Worm (Caenorhabditis elegans) whole organism, early embryonic: ENCODE results near the gene D2007.1.

ENCODE experiments used
- B0310.2 ChIP-seq: sonication (generic microtip); optimal IDR thresholded peaks from 2 replicates; lab custom pipeline; 2016; ENCODE audit warnings: mild to moderate bottlenecking, missing genetic modification characterization, missing compliant biosample characterization
- F13C5.2 ChIP-seq: sonication (generic microtip); optimal IDR thresholded peaks from 2 replicates; lab custom pipeline; 2017; ENCODE audit warnings: mild to moderate bottlenecking, missing genetic modification characterization, inconsistent platforms, missing compliant biosample characterization
- aly-1 ChIP-seq: sonication (generic microtip); optimal IDR thresholded peaks from 2 replicates; lab custom pipeline; 2016; ENCODE audit warnings: missing genetic modification characterization, missing compliant biosample characterization
- ama-1 ChIP-seq: fragments of 150-350 bp; optimal IDR thresholded peaks from 2 replicates; lab custom pipeline; 2014
- ceh-13 ChIP-seq: fragments of 200-800 bp; sonication (Bioruptor generic); optimal IDR thresholded peaks from 2 replicates; lab custom pipeline; 2018; ENCODE audit warnings: mild to moderate bottlenecking, missing genetic modification characterization, missing compliant biosample characterization
- ceh-36 ChIP-seq: sonication (generic microtip); optimal IDR thresholded peaks from 2 replicates; lab custom pipeline; 2016; ENCODE audit warnings: missing genetic modification characterization, inconsistent platforms, missing compliant biosample characterization
- ets-7 ChIP-seq: sonication (generic microtip); optimal IDR thresholded peaks from 2 replicates; lab custom pipeline; 2016; ENCODE audit warnings: missing genotype, missing genetic modification characterization, missing compliant biosample characterization
- flt-1 ChIP-seq: fragments of 200-800 bp; sonication (Bioruptor generic); IDR thresholded peaks from 2 replicates; pipeline ENCODE4 v1.3.6; 2022; ENCODE audit warnings: missing genetic modification characterization, missing compliant biosample characterization
- hmbx-1 ChIP-seq: sonication (generic microtip); optimal IDR thresholded peaks from 2 replicates; lab custom pipeline; 2016; ENCODE audit warnings: mild to moderate bottlenecking, missing genetic modification characterization, missing compliant biosample characterization
- hmg-4 ChIP-seq: fragments of 200-800 bp; sonication (Bioruptor generic); optimal IDR thresholded peaks from 2 replicates; lab custom pipeline; 2018; ENCODE audit warnings: mild to moderate bottlenecking, missing genetic modification characterization, missing compliant biosample characterization
- hnd-1 ChIP-seq: sonication (generic microtip); optimal IDR thresholded peaks from 2 replicates; lab custom pipeline; 2016; ENCODE audit warnings: missing genetic modification characterization, missing compliant biosample characterization
- pes-1 ChIP-seq: fragments of 200-800 bp; sonication (Bioruptor generic); IDR thresholded peaks from 2 replicates; pipeline ENCODE4 v1.3.6; 2022; ENCODE audit warnings: missing genetic modification reagents, missing genetic modification characterization, missing compliant biosample characterization
- scrt-1 ChIP-seq: fragments of 200-800 bp; sonication (Bioruptor generic); IDR thresholded peaks from 2 replicates; pipeline ENCODE4 v1.3.6; 2022; ENCODE audit warnings: missing genetic modification characterization, missing compliant biosample characterization
- sea-1 ChIP-seq: fragments of 200-800 bp; sonication (Bioruptor generic); conservative IDR thresholded peaks from 2 replicates; pipeline ENCODE4 v1.3.6; 2022; ENCODE audit warnings: missing genetic modification characterization, missing compliant biosample characterization
- tbx-11 ChIP-seq: fragments of 200-800 bp; sonication (Bioruptor generic); IDR thresholded peaks from 2 replicates; pipeline ENCODE4 v1.3.6; 2022; ENCODE audit warnings: missing genetic modification characterization, missing compliant biosample characterization
- tbx-37 ChIP-seq: fragments of 200-800 bp; sonication (Bioruptor generic); conservative IDR thresholded peaks from 2 replicates; pipeline ENCODE4 v1.3.6; 2022; ENCODE audit warnings: missing genetic modification reagents, missing genetic modification characterization, missing compliant biosample characterization
- tra-4 ChIP-seq: sonication (generic microtip); optimal IDR thresholded peaks from 2 replicates; lab custom pipeline; 2017; ENCODE audit warnings: missing genetic modification characterization, missing compliant biosample characterization

Gene D2007.1

DNA sequence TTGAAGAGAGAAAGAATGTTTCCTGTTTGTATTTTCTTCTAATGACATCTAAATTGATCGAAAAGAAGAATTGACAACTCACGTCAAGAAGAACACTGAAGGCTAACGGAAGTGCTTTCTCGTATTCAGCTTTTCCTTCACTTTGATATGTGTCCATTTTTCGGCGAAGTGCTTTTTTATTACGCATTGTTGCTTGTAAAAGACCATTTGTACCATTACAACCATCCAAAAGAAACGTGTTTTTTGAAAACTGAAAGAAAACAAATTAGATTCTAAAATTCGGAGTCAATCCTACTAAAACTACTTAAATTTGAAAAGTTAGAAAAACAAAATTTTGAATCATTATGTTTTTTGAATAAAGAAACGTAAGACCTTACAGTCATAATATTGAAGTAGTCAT, 43.8 kb downstream of the D2007.1 start:
- TF ChIP-seq tbx-11 (no peak), tra-4 (no peak), hmg-4 (GFP tag; lab: Kevin White, UChicago) (no peak), flt-1 (GFP tag; lab: Robert Waterston, UW) (no peak), hmbx-1 (tag; lab: Kevin White, UChicago) (no peak), ama-1 (no peak), pes-1 (GFP tag; lab: Robert Waterston, UW) (no peak), aly-1 (tag; lab: Kevin White, UChicago) (no peak), tbx-37 (GFP tag; lab: Robert Waterston, UW) (no peak), B0310.2 (tag; lab: Kevin White, UChicago) (no peak), ceh-36 (tag; lab: Kevin White, UChicago) (no peak), ceh-13 (GFP tag; lab: Kevin White, UChicago) (no peak), hnd-1 (tag; lab: Kevin White, UChicago) (no peak)

DNA sequence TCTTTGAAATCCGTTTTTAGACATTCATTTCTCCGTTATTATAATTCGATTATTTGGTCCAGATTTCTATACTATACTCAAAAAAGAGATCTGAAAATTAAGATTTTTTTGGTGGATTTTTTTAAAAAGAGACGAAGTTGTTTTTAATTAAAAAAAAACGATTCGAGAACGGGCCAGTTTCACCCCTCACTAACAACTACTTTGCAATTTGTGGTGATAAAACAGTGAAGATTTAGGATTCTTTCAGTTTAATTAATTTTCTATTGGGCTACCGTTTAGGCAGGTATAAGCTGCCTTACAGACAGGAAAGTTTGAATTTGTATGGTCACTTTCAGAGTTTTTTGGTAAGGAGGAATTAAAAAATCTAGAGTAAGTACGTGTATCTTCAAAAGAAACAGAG, 45.9 kb downstream of the D2007.1 start, which contains the start of gene unc-36:
TSS of gene unc-36 (minus strand) at position 101 of the 400 bp plus-strand sequence.
- TF ChIP-seq tbx-11 (no peak), pes-1 (GFP tag; lab: Robert Waterston, UW) (no peak), B0310.2 (tag; lab: Kevin White, UChicago) (no peak), hmbx-1 (tag; lab: Kevin White, UChicago) (no peak), F13C5.2 (no peak), ets-7 (tag; lab: Kevin White, UChicago) (no peak)

DNA sequence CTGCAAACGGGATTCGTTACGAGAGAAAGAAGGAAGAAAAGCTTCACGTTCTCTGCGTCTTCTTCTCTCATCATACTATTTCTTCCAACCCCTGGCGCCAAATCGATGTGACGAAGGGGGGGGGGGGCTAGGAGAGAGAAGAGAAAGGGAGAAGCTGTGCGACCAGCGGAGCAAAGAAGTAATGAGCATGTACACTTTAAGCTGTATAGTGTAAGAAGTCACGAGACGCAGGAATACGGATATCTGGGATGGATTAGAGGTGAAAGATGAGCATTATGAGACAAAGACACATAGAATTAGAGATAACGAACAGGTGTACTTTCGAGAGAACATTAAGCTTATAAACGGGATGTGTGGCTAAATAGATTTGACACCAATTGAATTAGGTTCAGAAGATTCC, 46.5 kb downstream of the D2007.1 start:
- TF ChIP-seq ceh-36 (tag; lab: Kevin White, UChicago): peak; percentile 0
- TF ChIP-seq ceh-13 (GFP tag; lab: Kevin White, UChicago): no peak
- no peak for TF ChIP-seq hnd-1 (tag; lab: Kevin White, UChicago)

DNA sequence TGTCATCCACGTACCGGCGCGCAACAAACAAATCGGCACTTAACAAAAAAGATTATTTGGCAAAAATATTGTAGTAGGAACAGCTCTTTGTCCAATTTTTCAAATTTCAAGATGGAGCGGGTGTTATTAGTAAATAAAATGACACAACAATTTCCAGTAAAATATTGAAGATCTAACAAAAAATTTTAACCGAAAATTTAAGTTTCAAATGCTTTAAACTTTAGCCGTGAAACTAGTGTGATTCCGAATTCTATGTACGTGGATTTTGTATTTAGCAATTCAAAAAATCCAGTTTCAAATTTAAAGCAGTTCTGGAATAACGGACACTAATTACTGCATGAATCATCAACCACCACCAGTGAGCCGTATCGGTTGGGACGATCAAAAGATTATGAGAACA, 47.5 kb downstream of the D2007.1 start, which contains the start of gene snb-5:
TSS of gene snb-5 (plus strand) at position 301 of the 400 bp plus-strand sequence.
- TF ChIP-seq hnd-1 (tag; lab: Kevin White, UChicago) (no peak), tra-4 (no peak), ceh-13 (GFP tag; lab: Kevin White, UChicago) (no peak), ets-7 (tag; lab: Kevin White, UChicago) (no peak), ama-1 (no peak), hmg-4 (GFP tag; lab: Kevin White, UChicago) (no peak), F13C5.2 (no peak), pes-1 (GFP tag; lab: Robert Waterston, UW) (no peak), scrt-1 (GFP tag; lab: Robert Waterston, UW) (no peak), tbx-37 (GFP tag; lab: Robert Waterston, UW) (no peak), flt-1 (GFP tag; lab: Robert Waterston, UW) (no peak), sea-1 (GFP tag; lab: Robert Waterston, UW) (no peak), hmbx-1 (tag; lab: Kevin White, UChicago) (no peak), tbx-11 (no peak)
